Fruit fly (Drosophila melanogaster) whole organism, embryonic: ENCODE results near the gene Dtg.

Experiments
- Abd-B ChIP-seq: fragments of 200-800 bp; sonication (Bioruptor generic); optimal IDR thresholded peaks from 2 replicates; lab custom pipeline; 2018; ENCODE audit warnings: missing biosample characterization, mild to moderate bottlenecking, missing genetic modification characterization, moderate library complexity
- BEAF-32 ChIP-seq: fragments of 200-800 bp; sonication (Bioruptor generic); optimal IDR thresholded peaks from 3 replicates; lab custom pipeline; 2017; ENCODE audit warnings: missing biosample characterization, missing genetic modification characterization, mild to moderate bottlenecking, moderate library complexity, missing genetic modification reagents
- CG1024 ChIP-seq: fragments of 200-800 bp; sonication (Bioruptor generic); IDR thresholded peaks from 2 replicates; pipeline ENCODE4 v1.3.6; 2022; ENCODE audit warnings: missing biosample characterization, missing genetic modification characterization
- CG11696 ChIP-seq: fragments of 200-800 bp; sonication (Bioruptor generic); IDR thresholded peaks from 2 replicates; pipeline ENCODE4 v1.3.6; 2022; ENCODE audit warnings: missing biosample characterization, missing genetic modification characterization
- CG12219 ChIP-seq: fragments of 200-800 bp; sonication (Bioruptor generic); optimal IDR thresholded peaks from 3 replicates; lab custom pipeline; 2018; ENCODE audit warnings: missing biosample characterization, mild to moderate bottlenecking, missing genetic modification characterization
- CG1233 ChIP-seq: fragments of 200-800 bp; sonication (Bioruptor generic); optimal IDR thresholded peaks from 4 replicates; lab custom pipeline; 2018; ENCODE audit warnings: missing biosample characterization, mild to moderate bottlenecking, missing genetic modification characterization
- CG12769 ChIP-seq: fragments of 200-800 bp; sonication (Bioruptor generic); optimal IDR thresholded peaks from 2 replicates; lab custom pipeline; 2019; ENCODE audit warnings: missing biosample characterization, mild to moderate bottlenecking, missing genetic modification characterization, moderate library complexity
- CG13775 ChIP-seq: fragments of 200-800 bp; sonication (Bioruptor generic); optimal IDR thresholded peaks from 3 replicates; lab custom pipeline; 2017; ENCODE audit warnings: missing biosample characterization, mild to moderate bottlenecking, missing genetic modification characterization
- CG15601 ChIP-seq: fragments of 200-800 bp; sonication (Bioruptor generic); optimal IDR thresholded peaks from 3 replicates; lab custom pipeline; 2019; ENCODE audit warnings: missing biosample characterization, mild to moderate bottlenecking, missing genetic modification characterization, moderate library complexity
- CG17361 ChIP-seq: fragments of 200-800 bp; sonication (Bioruptor generic); IDR thresholded peaks from 3 replicates; pipeline ENCODE4 v1.3.6; 2022; ENCODE audit warnings: missing biosample characterization, missing genetic modification characterization
- CG18262 ChIP-seq: fragments of 200-800 bp; optimal IDR thresholded peaks from 3 replicates; lab custom pipeline; 2019; ENCODE audit warnings: missing biosample characterization, mild to moderate bottlenecking, missing genetic modification characterization, moderate library complexity
- CG2116 ChIP-seq: fragments of 200-800 bp; sonication (Bioruptor generic); optimal IDR thresholded peaks from 3 replicates; lab custom pipeline; 2018; ENCODE audit warnings: missing biosample characterization, mild to moderate bottlenecking, missing genetic modification characterization
- CG2889 ChIP-seq: fragments of 200-800 bp; sonication (Bioruptor generic); IDR thresholded peaks from 3 replicates; pipeline ENCODE4 v1.3.6; 2022; ENCODE audit warnings: missing biosample characterization, missing genetic modification characterization
- CG3163 ChIP-seq: fragments of 200-800 bp; sonication (Bioruptor generic); optimal IDR thresholded peaks from 3 replicates; lab custom pipeline; 2016; ENCODE audit warnings: missing biosample characterization, missing genetic modification characterization
- CG32767 ChIP-seq: fragments of 200-800 bp; sonication (Bioruptor generic); IDR thresholded peaks from 2 replicates; pipeline ENCODE4 v1.3.6; 2022; ENCODE audit warnings: missing biosample characterization, missing genetic modification characterization
- CG3407 ChIP-seq: fragments of 200-800 bp; sonication (Bioruptor generic); optimal IDR thresholded peaks from 2 replicates; lab custom pipeline; 2018; ENCODE audit warnings: missing biosample characterization, mild to moderate bottlenecking, missing genetic modification characterization
- CG34224 ChIP-seq: fragments of 200-800 bp; sonication (Bioruptor generic); IDR thresholded peaks from 3 replicates; pipeline ENCODE4 v1.3.6; 2022; ENCODE audit warnings: missing biosample characterization, missing genetic modification characterization; ENCODE audit not compliant: partially characterized antibody
- CG3838 ChIP-seq: fragments of 200-800 bp; sonication (Bioruptor generic); optimal IDR thresholded peaks from 3 replicates; lab custom pipeline; 2016; ENCODE audit warnings: missing biosample characterization, missing genetic modification characterization
- CG4730 ChIP-seq: fragments of 200-800 bp; sonication (Bioruptor generic); IDR thresholded peaks from 2 replicates; pipeline ENCODE4 v1.3.6; 2022; ENCODE audit warnings: missing biosample characterization, missing genetic modification characterization
- CG8388 ChIP-seq: fragments of 200-800 bp; sonication (Bioruptor generic); optimal IDR thresholded peaks from 2 replicates; lab custom pipeline; 2019; ENCODE audit warnings: missing biosample characterization, mild to moderate bottlenecking, missing genetic modification characterization, moderate library complexity
- CG8944 ChIP-seq: fragments of 200-800 bp; sonication (Bioruptor generic); optimal IDR thresholded peaks from 3 replicates; lab custom pipeline; 2016; ENCODE audit warnings: missing biosample characterization, missing genetic modification characterization
- CTCF ChIP-seq: fragments of 200-800 bp; sonication (Bioruptor generic); optimal IDR thresholded peaks from 2 replicates; lab custom pipeline; 2017; ENCODE audit warnings: missing biosample characterization, mild to moderate bottlenecking, missing genetic modification characterization, moderate library complexity
- CkIIα-i1 ChIP-seq: fragments of 200-800 bp; sonication (Bioruptor generic); IDR thresholded peaks from 2 replicates; pipeline ENCODE4 v1.3.6; 2022; ENCODE audit warnings: missing biosample characterization, missing genetic modification characterization
- CoRest ChIP-seq: fragments of 200-800 bp; sonication (Bioruptor generic); optimal IDR thresholded peaks from 3 replicates; lab custom pipeline; 2018; ENCODE audit warnings: missing biosample characterization, mild to moderate bottlenecking, missing genetic modification characterization, moderate library complexity
- Dfd ChIP-seq, 2 experiments: fragments of >200 bp; optimal IDR thresholded peaks; 2 replicates each; lab custom pipeline; 2017; ENCODE audit warnings: missing biosample characterization in 2 of 2, missing genetic modification characterization in 2 of 2
- Dref ChIP-seq: fragments of 200-800 bp; sonication (Bioruptor generic); IDR thresholded peaks from 2 replicates; pipeline ENCODE4 v1.3.6; 2022; ENCODE audit warnings: missing biosample characterization, missing genetic modification characterization
- HLH54F ChIP-seq: fragments of 200-800 bp; sonication (Bioruptor generic); optimal IDR thresholded peaks from 3 replicates; lab custom pipeline; 2016; ENCODE audit warnings: missing biosample characterization, missing genetic modification characterization
- HLHmδ ChIP-seq: fragments of 200-800 bp; sonication (Bioruptor generic); optimal IDR thresholded peaks from 2 replicates; lab custom pipeline; 2018; ENCODE audit warnings: missing biosample characterization, mild to moderate bottlenecking, missing genetic modification characterization, moderate library complexity
- Hr51 ChIP-seq, 2 experiments: fragments of 200-800 bp; sonication (Bioruptor generic); optimal IDR thresholded peaks; 2 replicates in 1 of 2; 3 replicates in 1 of 2; lab custom pipeline; 2016 to 2018; ENCODE audit warnings: missing biosample characterization in 2 of 2, missing genetic modification characterization in 2 of 2, mild to moderate bottlenecking in 1 of 2, moderate library complexity in 1 of 2
- Hsf ChIP-seq: fragments of 200-800 bp; sonication (Bioruptor generic); optimal IDR thresholded peaks from 3 replicates; lab custom pipeline; 2016; ENCODE audit warnings: missing biosample characterization, missing genetic modification characterization
- Med ChIP-seq: fragments of 200-800 bp; sonication (Bioruptor generic); peaks from one replicate; lab custom pipeline; 2016; ENCODE audit warnings: missing biosample characterization, missing genetic modification characterization, mild to moderate bottlenecking, inconsistent platforms, moderate library complexity
- NC2α ChIP-seq: fragments of 200-800 bp; sonication (Bioruptor generic); optimal IDR thresholded peaks from 2 replicates; lab custom pipeline; 2016; ENCODE audit warnings: missing biosample characterization, missing genetic modification characterization
- Oli ChIP-seq: fragments of 200-800 bp; sonication (Bioruptor generic); optimal IDR thresholded peaks from 2 replicates; lab custom pipeline; 2018; ENCODE audit warnings: missing biosample characterization, mild to moderate bottlenecking, missing genetic modification characterization, moderate library complexity
- Xrp1 ChIP-seq: fragments of 200-800 bp; sonication (Bioruptor generic); IDR thresholded peaks from 2 replicates; pipeline ENCODE4 v1.3.6; 2022; ENCODE audit warnings: missing biosample characterization, missing genetic modification characterization
- ap ChIP-seq: fragments of 200-800 bp; sonication (Bioruptor generic); IDR thresholded peaks from 2 replicates; pipeline ENCODE4 v1.3.6; 2022; ENCODE audit warnings: missing biosample characterization, missing genetic modification characterization
- bsh ChIP-seq, 2 experiments: fragments of 200-800 bp; sonication (Bioruptor generic); optimal IDR thresholded peaks; 2 replicates each; lab custom pipeline; 2017 to 2018; ENCODE audit warnings: mild to moderate bottlenecking in 2 of 2, missing biosample characterization in 2 of 2, missing genetic modification characterization in 2 of 2, moderate library complexity in 1 of 2
- chn ChIP-seq: fragments of 200-800 bp; sonication (Bioruptor generic); optimal IDR thresholded peaks from 2 replicates; lab custom pipeline; 2016; ENCODE audit warnings: missing biosample characterization, missing genetic modification characterization
- crc ChIP-seq: fragments of 200-800 bp; sonication (Bioruptor generic); optimal IDR thresholded peaks from 2 replicates; lab custom pipeline; 2016; ENCODE audit warnings: missing biosample characterization, missing genetic modification characterization
- eyg ChIP-seq: fragments of 200-800 bp; sonication (Bioruptor generic); optimal IDR thresholded peaks from 3 replicates; lab custom pipeline; 2016; ENCODE audit warnings: missing biosample characterization, missing genetic modification characterization
- gfzf ChIP-seq: fragments of 200-800 bp; sonication (Bioruptor generic); optimal IDR thresholded peaks from 2 replicates; lab custom pipeline; 2016; ENCODE audit warnings: missing biosample characterization, mild to moderate bottlenecking, missing genetic modification characterization, moderate library complexity
- hth ChIP-seq: fragments of >200 bp; optimal IDR thresholded peaks from 2 replicates; lab custom pipeline; 2017; ENCODE audit warnings: inconsistent platforms
- mld ChIP-seq: fragments of 200-800 bp; sonication (Bioruptor generic); IDR thresholded peaks from 3 replicates; pipeline ENCODE4 v1.3.6; 2022; ENCODE audit warnings: missing biosample characterization, missing genetic modification characterization; ENCODE audit not compliant: partially characterized antibody
- otp ChIP-seq: fragments of 200-800 bp; sonication (Bioruptor generic); IDR thresholded peaks from 3 replicates; pipeline ENCODE4, ENCODE4 v1.3.6; 2022; ENCODE audit warnings: missing biosample characterization, missing genetic modification characterization
- peb ChIP-seq: fragments of 200-800 bp; sonication (Bioruptor generic); IDR thresholded peaks from 2 replicates; pipeline ENCODE4 v1.3.6; 2022; ENCODE audit warnings: missing biosample characterization, missing genetic modification characterization
- run ChIP-seq: fragments of 200-800 bp; sonication (Bioruptor generic); optimal IDR thresholded peaks from 3 replicates; lab custom pipeline; 2018; ENCODE audit warnings: missing biosample characterization, mild to moderate bottlenecking, missing genetic modification characterization
- sd ChIP-seq: fragments of 200-800 bp; sonication (Bioruptor generic); optimal IDR thresholded peaks from 3 replicates; lab custom pipeline; 2018; ENCODE audit warnings: missing biosample characterization, mild to moderate bottlenecking, missing genetic modification characterization, moderate library complexity
- shn ChIP-seq: fragments of 200-800 bp; sonication (Bioruptor generic); optimal IDR thresholded peaks from 3 replicates; lab custom pipeline; 2016; ENCODE audit warnings: missing biosample characterization, missing genetic modification characterization
- slou ChIP-seq: fragments of 200-800 bp; sonication (Bioruptor generic); optimal IDR thresholded peaks from 3 replicates; lab custom pipeline; 2016; ENCODE audit warnings: missing biosample characterization, missing genetic modification characterization
- trh ChIP-seq: fragments of 200-800 bp; sonication (Bioruptor generic); optimal IDR thresholded peaks from 2 replicates; lab custom pipeline; 2016; ENCODE audit warnings: missing biosample characterization, missing genetic modification characterization
- ttk ChIP-seq: fragments of 200-800 bp; sonication (Bioruptor generic); IDR thresholded peaks from 2 replicates; pipeline ENCODE4 v2.1.2; 2022; ENCODE audit warnings: missing biosample characterization, missing genetic modification characterization
- unpg ChIP-seq: fragments of 200-800 bp; sonication (Bioruptor generic); optimal IDR thresholded peaks from 3 replicates; lab custom pipeline; 2018; ENCODE audit warnings: missing biosample characterization, mild to moderate bottlenecking, missing genetic modification characterization, moderate library complexity

Dtg gene

dm6 chr3R:12644621-12645310 lies 3.1 kb upstream of the Dtg start (continued):
- no peak for TF ChIP-seq CG3838
- no peak for TF ChIP-seq CG3407 (GFP tag; lab: Kevin White, UChicago)
- no peak for TF ChIP-seq CG15601
- TF ChIP-seq CG4730: no peak
- no peak for TF ChIP-seq CG2889 (GFP tag; lab: Robert Waterston, UW)
- no peak for TF ChIP-seq Abd-B (GFP tag; lab: Kevin White, UChicago)
- TF ChIP-seq mld: no peak
- TF ChIP-seq run (tag; lab: Kevin White, UChicago): peak; percentile 65
- TF ChIP-seq CG34224 (GFP tag; lab: Robert Waterston, UW): no peak
- TF ChIP-seq shn: no peak
- 0 out of 2 replicates have a peak, but pooled peaks have one; percentile 7 for TF ChIP-seq ap (GFP tag; lab: Robert Waterston, UW)
- TF ChIP-seq CG1233 (GFP tag; lab: Kevin White, UChicago): no peak
- no peak for TF ChIP-seq bsh (GFP tag; optimal IDR thresholded peaks at IDR 0.05; lab: Kevin White, UChicago)
- TF ChIP-seq chn (GFP tag; lab: Kevin White, UChicago): no peak
- TF ChIP-seq CG11696 (GFP tag; lab: Robert Waterston, UW): no peak
- TF ChIP-seq CG2116 (GFP tag; lab: Kevin White, UChicago): no peak
- TF ChIP-seq Hsf (GFP tag; lab: Kevin White, UChicago): no peak
- TF ChIP-seq trh (GFP tag; lab: Kevin White, UChicago): no peak
- no peak for TF ChIP-seq CkIIα-i1 (GFP tag; lab: Robert Waterston, UW)
- TF ChIP-seq Oli (tag; lab: Kevin White, UChicago): peak; percentile 47
- TF ChIP-seq slou (GFP tag; lab: Kevin White, UChicago): no peak
- no peak for TF ChIP-seq CTCF
- no peak for TF ChIP-seq HLHmδ (GFP tag; lab: Kevin White, UChicago)
- TF ChIP-seq sd (tag; lab: Kevin White, UChicago): no peak
- TF ChIP-seq hth (lab: Kevin White, UChicago): no peak
- TF ChIP-seq CG1024 (GFP tag; lab: Robert Waterston, UW): no peak
- TF ChIP-seq CoRest (tag; lab: Kevin White, UChicago): peak; percentile 18
- TF ChIP-seq CG18262: peak; percentile 18
- TF ChIP-seq CG12769 (tag; lab: Kevin White, UChicago): no peak
- TF ChIP-seq CG8388: no peak
- peak; percentile 18 for TF ChIP-seq unpg (GFP tag; lab: Kevin White, UChicago)
- no peak for TF ChIP-seq Xrp1 (GFP tag; lab: Robert Waterston, UW)
- no peak for TF ChIP-seq HLH54F (GFP tag; lab: Kevin White, UChicago)
- no peak for TF ChIP-seq ttk (GFP tag; lab: Robert Waterston, UW)
- no peak for TF ChIP-seq CG13775 (GFP tag; lab: Kevin White, UChicago)
- 0 out of 3 replicates have a peak, but pooled peaks have one; percentile 16 for TF ChIP-seq CG17361 (GFP tag; lab: Robert Waterston, UW)
- peak; percentile 65 for TF ChIP-seq Med (GFP tag; lab: Kevin White, UChicago)
- TF ChIP-seq otp (GFP tag; lab: Robert Waterston, UW): no peak
- no peak for TF ChIP-seq CG12219 (GFP tag; lab: Kevin White, UChicago)
- no peak for TF ChIP-seq NC2α (GFP tag; lab: Kevin White, UChicago)
- TF ChIP-seq Dfd (GFP tag; optimal IDR thresholded peaks at IDR 0.05; lab: Kevin White, UChicago): no peak
- TF ChIP-seq Dref (GFP tag; lab: Robert Waterston, UW): no peak
- no peak for TF ChIP-seq CG32767 (GFP tag; lab: Robert Waterston, UW)
- TF ChIP-seq BEAF-32 (GFP tag; lab: Kevin White, UChicago): no peak
- TF ChIP-seq CG3163 (GFP tag; lab: Kevin White, UChicago): no peak
- no peak for TF ChIP-seq CG8944 (GFP tag; lab: Kevin White, UChicago)
- TF ChIP-seq gfzf (GFP tag; lab: Kevin White, UChicago): no peak
- TF ChIP-seq eyg (GFP tag; lab: Kevin White, UChicago): no peak
- no peak for TF ChIP-seq crc (GFP tag; lab: Kevin White, UChicago)
- TF ChIP-seq Hr51 (GFP tag; optimal IDR thresholded peaks at IDR 0.05; lab: Kevin White, UChicago): peak in 1 of 2 experiments; percentile 34
- no peak for TF ChIP-seq peb (GFP tag; lab: Robert Waterston, UW)
